Worm (Caenorhabditis elegans) whole organism, L4 larva: ENCODE results near the gene ZC196.2.

Source experiments
- F26F4.8 ChIP-seq: fragments of 200-800 bp; sonication (Bioruptor generic); conservative IDR thresholded peaks from 2 replicates; pipeline ENCODE4 v1.3.6; 2022; ENCODE audit warnings: missing genetic modification characterization, missing compliant biosample characterization
- R02D3.7 ChIP-seq: fragments of 150-350 bp; sonication (generic microtip); optimal IDR thresholded peaks from 3 replicates; lab custom pipeline; 2014; ENCODE audit warnings: missing biosample characterization, missing genetic modification characterization
- T20F7.1 ChIP-seq: fragments of 200-800 bp; sonication (Bioruptor generic); optimal IDR thresholded peaks from 2 replicates; lab custom pipeline; 2018; ENCODE audit warnings: mild to moderate bottlenecking, missing genetic modification characterization, missing compliant biosample characterization
- T26A8.4 ChIP-seq: fragments of 200-800 bp; sonication (Bioruptor generic); IDR thresholded peaks from 2 replicates; pipeline ENCODE4 v1.3.6; 2022; ENCODE audit warnings: missing genetic modification characterization, missing compliant biosample characterization
- Y105C5A.15 ChIP-seq: fragments of 200-800 bp; sonication (Bioruptor generic); IDR thresholded peaks from 2 replicates; pipeline ENCODE4 v1.3.6; 2022; ENCODE audit warnings: missing genetic modification characterization, missing compliant biosample characterization
- ZK337.2 ChIP-seq: fragments of 200-800 bp; sonication (Bioruptor generic); IDR thresholded peaks from 2 replicates; pipeline ENCODE4 v1.3.6; 2022; ENCODE audit warnings: missing genetic modification reagents, missing genetic modification characterization, missing compliant biosample characterization
- aha-1 ChIP-seq: fragments of 150-350 bp; peaks from one replicate; lab custom pipeline; 2014; ENCODE audit warnings: missing biosample characterization, missing genetic modification characterization
- arid-1 ChIP-seq: fragments of 200-800 bp; sonication (Bioruptor generic); conservative IDR thresholded peaks from 2 replicates; pipeline ENCODE4 v1.3.6; 2022; ENCODE audit warnings: missing genetic modification reagents, missing genetic modification characterization, missing compliant biosample characterization
- ceh-44 ChIP-seq: fragments of 200-800 bp; sonication (Bioruptor generic); IDR thresholded peaks from 2 replicates; pipeline ENCODE4 v1.3.6; 2022; ENCODE audit warnings: missing genetic modification reagents, missing genetic modification characterization, missing compliant biosample characterization
- ces-1 ChIP-seq: fragments of 150-350 bp; sonication (generic microtip); optimal IDR thresholded peaks from 4 replicates; lab custom pipeline; 2014; ENCODE audit warnings: missing biosample characterization, missing genetic modification reagents, missing genetic modification characterization
- daf-12 ChIP-seq: fragments of 150-350 bp; optimal IDR thresholded peaks from 2 replicates; lab custom pipeline; 2014; ENCODE audit warnings: missing biosample characterization, missing genetic modification reagents, missing genetic modification characterization
- daf-16 ChIP-seq, 3 experiments: sonication (generic microtip); optimal IDR thresholded peaks; 2 replicates each; lab custom pipeline; 2016 to 2017; ENCODE audit warnings: missing genetic modification characterization in 3 of 3, missing genetic modification reagents in 3 of 3, mild to moderate bottlenecking in 2 of 3, missing compliant biosample characterization in 2 of 3, missing biosample characterization in 1 of 3, moderate library complexity in 1 of 3
- dmd-6 ChIP-seq: fragments of 200-800 bp; sonication (Bioruptor generic); IDR thresholded peaks from 2 replicates; pipeline ENCODE4 v1.3.6; 2022; ENCODE audit warnings: missing genetic modification reagents, missing genetic modification characterization, missing compliant biosample characterization
- duxl-1 ChIP-seq: sonication (generic microtip); optimal IDR thresholded peaks from 2 replicates; lab custom pipeline; 2016; ENCODE audit warnings: mild to moderate bottlenecking, missing genetic modification characterization, moderate library complexity, missing compliant biosample characterization; ENCODE audit not compliant: poor library complexity
- dve-1 ChIP-seq: sonication (generic microtip); optimal IDR thresholded peaks from 2 replicates; lab custom pipeline; 2017; ENCODE audit warnings: antibody characterized with exemption, mild to moderate bottlenecking, missing genetic modification characterization, missing compliant biosample characterization; ENCODE audit not compliant: insufficient read depth
- fkh-10 ChIP-seq: fragments of 150-350 bp; optimal IDR thresholded peaks from 2 replicates; lab custom pipeline; 2014; ENCODE audit warnings: missing biosample characterization, missing genetic modification reagents, missing genetic modification characterization
- gei-8 ChIP-seq: fragments of 200-800 bp; sonication (Bioruptor generic); optimal IDR thresholded peaks from 2 replicates; lab custom pipeline; 2018; ENCODE audit warnings: mild to moderate bottlenecking, missing genetic modification characterization, missing compliant biosample characterization
- hlh-30 ChIP-seq: sonication (generic microtip); optimal IDR thresholded peaks from 2 replicates; lab custom pipeline; 2017; ENCODE audit warnings: antibody characterized with exemption, mild to moderate bottlenecking, missing genetic modification characterization, missing compliant biosample characterization; ENCODE audit not compliant: insufficient read depth
- lin-1 ChIP-seq: fragments of 200-800 bp; sonication (Bioruptor generic); IDR thresholded peaks from 2 replicates; pipeline ENCODE4 v1.3.6; 2022; ENCODE audit warnings: missing genetic modification reagents, missing genetic modification characterization, missing compliant biosample characterization
- lin-39 ChIP-seq: fragments of 150-350 bp; optimal IDR thresholded peaks from 2 replicates; lab custom pipeline; 2014; ENCODE audit warnings: missing biosample characterization, missing genetic modification reagents, missing genetic modification characterization
- lsy-2 ChIP-seq, 2 experiments: fragments of 150-350 bp in 1 of 2; sonication (generic microtip) in 1 of 2; optimal IDR thresholded peaks; 2 replicates each; lab custom pipeline; 2014 to 2017; ENCODE audit warnings: missing biosample characterization in 2 of 2, missing genetic modification characterization in 2 of 2
- madf-5 ChIP-seq, 2 experiments: fragments of 200-800 bp; sonication (Bioruptor generic); IDR thresholded peaks; 2 replicates each; pipeline ENCODE4 v1.3.6; 2022; ENCODE audit warnings: missing compliant biosample characterization in 2 of 2, missing genetic modification characterization in 2 of 2
- mes-2 ChIP-seq: sonication (generic microtip); optimal IDR thresholded peaks from 2 replicates; lab custom pipeline; 2016; ENCODE audit warnings: missing genotype, mild to moderate bottlenecking, missing genetic modification characterization, missing compliant biosample characterization; ENCODE audit not compliant: poor library complexity, severe bottlenecking
- mxl-2 ChIP-seq: fragments of 200-800 bp; sonication (Bioruptor generic); conservative IDR thresholded peaks from 2 replicates; pipeline ENCODE4 v1.3.6; 2022; ENCODE audit warnings: missing genetic modification reagents, missing genetic modification characterization, missing compliant biosample characterization
- nhr-237 ChIP-seq: sonication (generic microtip); optimal IDR thresholded peaks from 2 replicates; lab custom pipeline; 2017; ENCODE audit warnings: missing biosample characterization, missing genetic modification characterization
- nhr-28 ChIP-seq: fragments of 150-350 bp; optimal IDR thresholded peaks from 2 replicates; lab custom pipeline; 2014; ENCODE audit warnings: missing biosample characterization, missing genetic modification characterization
- nhr-41 ChIP-seq: fragments of 200-800 bp; sonication (Bioruptor generic); IDR thresholded peaks from 2 replicates; pipeline ENCODE4 v1.3.6; 2022; ENCODE audit warnings: missing genetic modification reagents, missing genetic modification characterization, missing compliant biosample characterization
- nhr-6 ChIP-seq: fragments of 150-350 bp; optimal IDR thresholded peaks from 2 replicates; lab custom pipeline; 2014; ENCODE audit warnings: missing biosample characterization, missing genetic modification characterization
- nhr-76 ChIP-seq: fragments of 150-350 bp; optimal IDR thresholded peaks from 2 replicates; lab custom pipeline; 2014; ENCODE audit warnings: missing biosample characterization, missing genetic modification characterization
- nhr-77 ChIP-seq: fragments of 150-350 bp; optimal IDR thresholded peaks from 2 replicates; lab custom pipeline; 2014; ENCODE audit warnings: missing biosample characterization, missing genetic modification characterization
- pha-4 ChIP-seq, 2 experiments: fragments of 150-350 bp in 1 of 2; fragments of 200-800 bp in 1 of 2; sonication (Bioruptor generic) in 1 of 2; IDR thresholded peaks in 1 of 2; optimal IDR thresholded peaks in 1 of 2; 2 replicates each; pipeline versions ENCODE4 v1.3.6 to Lab custom; 2014 to 2022; ENCODE audit warnings: missing genetic modification characterization in 2 of 2, missing genetic modification reagents in 2 of 2, missing biosample characterization in 1 of 2, missing compliant biosample characterization in 1 of 2
- php-3 ChIP-seq: fragments of 200-800 bp; sonication (Bioruptor generic); IDR thresholded peaks from 2 replicates; pipeline ENCODE4 v1.3.6; 2022; ENCODE audit warnings: missing genetic modification reagents, missing genetic modification characterization, missing compliant biosample characterization
- pqm-1 ChIP-seq: sonication (generic microtip); optimal IDR thresholded peaks from 2 replicates; lab custom pipeline; 2017; ENCODE audit warnings: missing biosample characterization, missing genetic modification characterization
- rbr-2 ChIP-seq: sonication (generic microtip); optimal IDR thresholded peaks from 2 replicates; lab custom pipeline; 2016; ENCODE audit warnings: missing genotype, missing genetic modification characterization, missing compliant biosample characterization
- tra-1 ChIP-seq: fragments of 200-800 bp; sonication (Bioruptor generic); IDR thresholded peaks from 2 replicates; pipeline ENCODE4 v1.3.6; 2022; ENCODE audit warnings: missing genetic modification reagents, missing genetic modification characterization, missing compliant biosample characterization
- unc-62 ChIP-seq, 3 experiments: fragments of 150-350 bp in 1 of 3; sonication (generic microtip); optimal IDR thresholded peaks in 2 of 3; peaks in 1 of 3; 1 replicate in 1 of 3; 2 replicates in 2 of 3; lab custom pipeline; 2014 to 2017; ENCODE audit warnings: missing biosample characterization in 3 of 3, missing genetic modification characterization in 3 of 3, missing genetic modification reagents in 3 of 3, missing genotype in 1 of 3
- zfp-2 ChIP-seq: sonication (generic microtip); optimal IDR thresholded peaks from 2 replicates; lab custom pipeline; 2016; ENCODE audit warnings: mild to moderate bottlenecking, missing genetic modification characterization, missing compliant biosample characterization
- zip-11 ChIP-seq: fragments of 200-800 bp; sonication (Bioruptor generic); IDR thresholded peaks from 2 replicates; pipeline ENCODE4 v1.3.6; 2022; ENCODE audit warnings: missing genetic modification characterization, missing compliant biosample characterization
- ztf-11 ChIP-seq: fragments of 150-350 bp; optimal IDR thresholded peaks from 2 replicates; lab custom pipeline; 2014; ENCODE audit warnings: missing biosample characterization, missing genetic modification characterization

ZC196.2 gene

DNA sequence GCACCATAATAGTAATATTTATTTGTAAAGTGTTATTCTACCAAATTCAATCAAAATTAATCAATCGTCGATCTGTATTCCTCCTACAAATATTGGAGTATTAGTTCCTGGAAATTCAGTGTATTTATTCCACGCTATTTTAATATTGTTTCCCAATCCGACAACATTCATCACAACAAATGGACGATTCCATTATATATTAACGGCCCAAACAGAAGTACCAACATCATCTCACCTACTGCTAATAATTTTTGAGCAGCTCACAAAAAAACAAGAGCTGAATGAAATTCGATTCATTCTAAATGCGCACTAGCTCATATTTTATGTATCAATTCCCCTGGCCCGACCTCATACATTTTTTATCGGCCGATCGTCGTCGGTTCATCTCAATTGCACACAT is 27.8 kb downstream of the ZC196.2 start:
- TF ChIP-seq unc-62 (GFP tag; optimal IDR thresholded peaks at IDR 0.05 in 1 of 2; lab: Kevin White, UChicago) (peak in 1 of 2 experiments; percentile 15), unc-62 (tag; optimal IDR thresholded peaks at IDR 0.05; lab: Kevin White, UChicago) (no peak), T20F7.1 (GFP tag; lab: Kevin White, UChicago) (no peak), duxl-1 (tag; lab: Kevin White, UChicago) (no peak), aha-1 (tag; lab: Kevin White, UChicago) (peak; percentile 90), lsy-2 (tag; optimal IDR thresholded peaks at IDR 0.05; lab: Kevin White, UChicago) (no peak)

DNA sequence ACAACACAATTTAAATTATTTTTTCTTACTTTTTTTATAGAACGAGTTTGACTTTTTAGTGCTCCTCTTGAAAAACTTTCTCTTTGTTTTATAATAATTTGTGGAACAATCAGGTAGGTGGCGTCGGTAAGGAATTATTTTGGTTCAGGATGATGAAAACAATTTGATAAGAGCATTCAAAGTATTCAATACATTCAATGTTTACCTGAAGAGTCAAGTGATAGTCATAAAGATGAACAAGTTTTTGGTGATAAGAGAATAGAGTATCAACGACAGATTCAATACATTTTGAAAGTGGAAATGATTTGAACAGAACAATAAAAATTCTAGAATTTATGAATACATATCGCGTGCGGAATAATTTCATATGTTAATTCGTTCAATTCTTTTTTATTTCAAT is 28.3 kb downstream of the ZC196.2 start:
- TF ChIP-seq rbr-2 (tag; lab: Kevin White, UChicago) (no peak), unc-62 (GFP tag; optimal IDR thresholded peaks at IDR 0.05 in 1 of 2; lab: Kevin White, UChicago) (no peak), unc-62 (tag; optimal IDR thresholded peaks at IDR 0.05; lab: Kevin White, UChicago) (no peak), nhr-76 (tag; lab: Kevin White, UChicago) (no peak), ceh-44 (GFP tag; lab: Robert Waterston, UW) (no peak), Y105C5A.15 (GFP tag; lab: Robert Waterston, UW) (no peak), gei-8 (GFP tag; lab: Kevin White, UChicago) (no peak), mes-2 (no peak), zfp-2 (tag; lab: Kevin White, UChicago) (no peak), T26A8.4 (no peak), arid-1 (GFP tag; lab: Robert Waterston, UW) (no peak), zip-11 (GFP tag; lab: Robert Waterston, UW) (no peak), lin-39 (tag; lab: Kevin White, UChicago) (no peak), dve-1 (peak; percentile 55), hlh-30 (tag; lab: Kevin White, UChicago) (no peak), ztf-11 (no peak), lin-1 (GFP tag; lab: Robert Waterston, UW) (0 out of 2 replicates have a peak, but pooled peaks have one; percentile 25), daf-12 (tag; lab: Kevin White, UChicago) (no peak), madf-5 (GFP tag; IDR thresholded peaks at IDR 0.05; lab: Robert Waterston, UW) (no peak), R02D3.7 (no peak), fkh-10 (no peak), F26F4.8 (GFP tag; lab: Robert Waterston, UW) (no peak), ZK337.2 (no peak), php-3 (peak; percentile 79), ces-1 (GFP tag; lab: Kevin White, UChicago) (no peak), daf-16 (GFP tag; optimal IDR thresholded peaks at IDR 0.05; lab: Kevin White, UChicago) (no peak), daf-16 (tag; optimal IDR thresholded peaks at IDR 0.05; lab: Kevin White, UChicago) (peak; percentile 92), nhr-28 (peak; percentile 62), pha-4 (GFP tag; IDR thresholded peaks at IDR 0.05; lab: Robert Waterston, UW) (no peak), pha-4 (tag; optimal IDR thresholded peaks at IDR 0.05; lab: Kevin White, UChicago) (no peak), nhr-77 (tag; lab: Kevin White, UChicago) (peak; percentile 51), mxl-2 (GFP tag; lab: Robert Waterston, UW) (no peak), tra-1 (GFP tag; lab: Robert Waterston, UW) (peak; percentile 18; the same call in 1 of the 2 replicates), nhr-41 (no peak), nhr-237 (tag; lab: Kevin White, UChicago) (no peak), dmd-6 (GFP tag; lab: Robert Waterston, UW) (peak; percentile 18; the same call in 1 of the 2 replicates), pqm-1 (tag; lab: Kevin White, UChicago) (peak; percentile 85), nhr-6 (tag; lab: Kevin White, UChicago) (no peak)
